Worm (Caenorhabditis elegans): Measurements from ENCODE around the gene Y116A8C.9.

ce11 chrIV:16924092-16924491, 22.5 kb downstream of the Y116A8C.9 start, which contains the start of gene nep-24:
- TF ChIP-seq him-1 (tag; optimal IDR thresholded peaks at IDR 0.05) (no peak), dao-5 (tag; optimal IDR thresholded peaks at IDR 0.05) (no peak), W03F9.2 (tag; optimal IDR thresholded peaks at IDR 0.05) (no peak)
